Worm (Caenorhabditis elegans) whole organism, young adult: ENCODE data around the gene F42A9.11.

Experiments used
- B0019.2 ChIP-seq: fragments of 200-800 bp; sonication (Bioruptor generic); conservative IDR thresholded peaks from 2 replicates; pipeline ENCODE4 v1.3.6; 2022; ENCODE audit warnings: missing genetic modification reagents, missing genetic modification characterization, missing compliant biosample characterization
- F23B12.7 ChIP-seq: sonication (generic microtip); optimal IDR thresholded peaks from 2 replicates; lab custom pipeline; 2017; ENCODE audit warnings: missing genetic modification characterization, mild to moderate bottlenecking, missing compliant biosample characterization, antibody characterized with exemption, moderate library complexity; ENCODE audit not compliant: insufficient read depth
- F33H1.4 ChIP-seq: fragments of 200-800 bp; sonication (Bioruptor generic); IDR thresholded peaks from 2 replicates; pipeline ENCODE4 v1.3.6; 2022; ENCODE audit warnings: missing genetic modification reagents, missing genetic modification characterization, missing compliant biosample characterization
- K11D2.4 ChIP-seq: fragments of 200-800 bp; sonication (Bioruptor generic); IDR thresholded peaks from 2 replicates; pipeline ENCODE4 v1.3.6; 2022; ENCODE audit warnings: missing genetic modification reagents, missing genetic modification characterization, missing compliant biosample characterization
- K12H6.12 ChIP-seq: fragments of 200-800 bp; sonication (Bioruptor generic); optimal IDR thresholded peaks from 2 replicates; lab custom pipeline; 2018; ENCODE audit warnings: mild to moderate bottlenecking, missing genetic modification characterization, missing compliant biosample characterization
- Y53G8AR.9 ChIP-seq: fragments of 200-800 bp; sonication (Bioruptor generic); conservative IDR thresholded peaks from 2 replicates; pipeline ENCODE4 v1.3.6; 2022; ENCODE audit warnings: missing genetic modification reagents, missing genetic modification characterization, missing compliant biosample characterization
- Y67H2A.10 ChIP-seq: fragments of 200-800 bp; sonication (Bioruptor generic); conservative IDR thresholded peaks from 2 replicates; pipeline ENCODE4 v1.3.6; 2022; ENCODE audit warnings: missing genetic modification reagents, missing genetic modification characterization, missing compliant biosample characterization
- attf-5 ChIP-seq: fragments of 200-800 bp; sonication (Bioruptor generic); optimal IDR thresholded peaks from 2 replicates; lab custom pipeline; 2018; ENCODE audit warnings: mild to moderate bottlenecking, missing genetic modification characterization, missing compliant biosample characterization
- attf-6 ChIP-seq: fragments of 200-800 bp; sonication (Bioruptor generic); IDR thresholded peaks from 2 replicates; pipeline ENCODE4 v1.3.6; 2022; ENCODE audit warnings: missing genetic modification reagents, missing genetic modification characterization, missing compliant biosample characterization
- cebp-1 ChIP-seq, 2 experiments: fragments of 200-800 bp in 1 of 2; sonication (Bioruptor generic) in 1 of 2; sonication (generic microtip) in 1 of 2; IDR thresholded peaks in 1 of 2; optimal IDR thresholded peaks in 1 of 2; 2 replicates each; pipeline versions ENCODE4 v1.3.6 to Lab custom; 2017 to 2022; ENCODE audit warnings: missing compliant biosample characterization in 2 of 2, missing genetic modification characterization in 2 of 2, mild to moderate bottlenecking in 1 of 2, missing genetic modification reagents in 1 of 2, moderate library complexity in 1 of 2
- ceh-27 ChIP-seq: fragments of 200-800 bp; sonication (Bioruptor generic); optimal IDR thresholded peaks from 2 replicates; lab custom pipeline; 2018; ENCODE audit warnings: mild to moderate bottlenecking, missing genetic modification characterization, moderate library complexity, missing compliant biosample characterization
- chd-7 ChIP-seq: sonication (generic microtip); optimal IDR thresholded peaks from 2 replicates; lab custom pipeline; 2016; ENCODE audit warnings: mild to moderate bottlenecking, missing genetic modification characterization, moderate library complexity, missing compliant biosample characterization
- egl-44 ChIP-seq: fragments of 200-800 bp; sonication (Bioruptor generic); IDR thresholded peaks from 2 replicates; pipeline ENCODE4 v1.3.6; 2022; ENCODE audit warnings: missing genetic modification reagents, missing genetic modification characterization, missing compliant biosample characterization
- ekl-4 ChIP-seq: fragments of 200-800 bp; sonication (Bioruptor generic); IDR thresholded peaks from 2 replicates; pipeline ENCODE4 v1.3.6; 2022; ENCODE audit warnings: missing genetic modification reagents, missing genetic modification characterization, missing compliant biosample characterization
- fkh-3 ChIP-seq: sonication (generic microtip); optimal IDR thresholded peaks from 2 replicates; lab custom pipeline; 2016; ENCODE audit warnings: mild to moderate bottlenecking, missing genetic modification characterization, missing compliant biosample characterization
- gei-17 ChIP-seq: fragments of 200-800 bp; sonication (Bioruptor generic); optimal IDR thresholded peaks from 2 replicates; lab custom pipeline; 2018; ENCODE audit warnings: mild to moderate bottlenecking, missing genetic modification characterization, missing compliant biosample characterization
- hlh-12 ChIP-seq: sonication (generic microtip); optimal IDR thresholded peaks from 2 replicates; lab custom pipeline; 2016; ENCODE audit warnings: missing genetic modification characterization, missing compliant biosample characterization
- hmg-1.2 ChIP-seq: fragments of 200-800 bp; sonication (Bioruptor generic); IDR thresholded peaks from 2 replicates; pipeline ENCODE4 v1.3.6; 2022; ENCODE audit warnings: missing genetic modification reagents, missing genetic modification characterization, missing compliant biosample characterization
- let-526 ChIP-seq: fragments of 200-800 bp; sonication (Bioruptor generic); IDR thresholded peaks from 2 replicates; pipeline ENCODE4 v1.3.6; 2022; ENCODE audit warnings: missing genetic modification reagents, missing genetic modification characterization, missing compliant biosample characterization
- let-607 ChIP-seq, 2 experiments: fragments of 200-800 bp in 1 of 2; sonication (Bioruptor generic) in 1 of 2; sonication (generic microtip) in 1 of 2; optimal IDR thresholded peaks; 2 replicates each; lab custom pipeline; 2016 to 2018; ENCODE audit warnings: mild to moderate bottlenecking in 2 of 2, missing compliant biosample characterization in 2 of 2, missing genetic modification characterization in 2 of 2, moderate library complexity in 2 of 2, missing genotype in 1 of 2
- lin-35 ChIP-seq, 3 experiments: fragments of 150-350 bp in 2 of 3; sonication (generic microtip) in 1 of 3; optimal IDR thresholded peaks; 2 replicates each; lab custom pipeline; 2014 to 2018; ENCODE audit warnings: missing biosample characterization in 3 of 3, missing genetic modification characterization in 3 of 3, missing genetic modification reagents in 3 of 3
- madf-3 ChIP-seq: fragments of 200-800 bp; sonication (Bioruptor generic); IDR thresholded peaks from 2 replicates; pipeline ENCODE4 v1.3.6; 2022; ENCODE audit warnings: missing genetic modification reagents, missing genetic modification characterization, missing compliant biosample characterization
- madf-8 ChIP-seq: fragments of 200-800 bp; sonication (Bioruptor generic); conservative IDR thresholded peaks from 2 replicates; pipeline ENCODE4 v1.3.6; 2022; ENCODE audit warnings: missing genetic modification reagents, missing genetic modification characterization, missing compliant biosample characterization
- mcd-1 ChIP-seq: fragments of 200-800 bp; sonication (Bioruptor generic); IDR thresholded peaks from 2 replicates; pipeline ENCODE4 v1.3.6; 2022; ENCODE audit warnings: missing genetic modification reagents, missing genetic modification characterization, missing compliant biosample characterization
- nfya-2 ChIP-seq: fragments of 200-800 bp; sonication (Bioruptor generic); IDR thresholded peaks from 2 replicates; pipeline ENCODE4 v1.3.6; 2022; ENCODE audit warnings: missing genetic modification reagents, missing genetic modification characterization, missing compliant biosample characterization
- nfyb-1 ChIP-seq: fragments of 200-800 bp; sonication (Bioruptor generic); IDR thresholded peaks from 2 replicates; pipeline ENCODE4 v1.3.6; 2022; ENCODE audit warnings: missing genetic modification reagents, missing genetic modification characterization, missing compliant biosample characterization
- nhr-80 ChIP-seq: sonication (generic microtip); optimal IDR thresholded peaks from 2 replicates; lab custom pipeline; 2016; ENCODE audit warnings: missing genetic modification characterization, missing compliant biosample characterization
- pbrm-1 ChIP-seq: fragments of 200-800 bp; sonication (Bioruptor generic); IDR thresholded peaks from 2 replicates; pipeline ENCODE4 v1.3.6; 2022; ENCODE audit warnings: missing genetic modification reagents, missing genetic modification characterization, missing compliant biosample characterization
- repo-1 ChIP-seq: sonication (generic microtip); optimal IDR thresholded peaks from 2 replicates; lab custom pipeline; 2017; ENCODE audit warnings: mild to moderate bottlenecking, missing genetic modification characterization, missing compliant biosample characterization
- sea-2 ChIP-seq: fragments of 200-800 bp; sonication (Bioruptor generic); IDR thresholded peaks from 2 replicates; pipeline ENCODE4 v1.3.6; 2022; ENCODE audit warnings: missing genetic modification characterization, missing compliant biosample characterization
- snpc-4 ChIP-seq, 5 experiments: fragments of 150-350 bp in 1 of 5; sonication (generic microtip) in 4 of 5; optimal IDR thresholded peaks; 2 replicates each; lab custom pipeline; 2014 to 2018; ENCODE audit warnings: missing genetic modification characterization in 5 of 5, missing biosample characterization in 3 of 5, antibody characterized with exemption in 2 of 5, mild to moderate bottlenecking in 2 of 5, missing compliant biosample characterization in 2 of 5, missing genotype in 2 of 5, moderate library complexity in 2 of 5, missing genetic modification reagents in 1 of 5
- somi-1 ChIP-seq: fragments of 200-800 bp; sonication (Bioruptor generic); optimal IDR thresholded peaks from 2 replicates; lab custom pipeline; 2018; ENCODE audit warnings: mild to moderate bottlenecking, missing genetic modification characterization, missing compliant biosample characterization
- tbp1 ChIP-seq: fragments of 200-800 bp; sonication (Bioruptor generic); optimal IDR thresholded peaks from 2 replicates; lab custom pipeline; 2018; ENCODE audit warnings: mild to moderate bottlenecking, missing genetic modification characterization, missing compliant biosample characterization
- zfh-2 ChIP-seq: fragments of 200-800 bp; sonication (Bioruptor generic); conservative IDR thresholded peaks from 2 replicates; pipeline ENCODE4 v1.3.6; 2022; ENCODE audit warnings: missing genetic modification reagents, missing genetic modification characterization, missing compliant biosample characterization
- zim-3 ChIP-seq: sonication (generic microtip); optimal IDR thresholded peaks from 2 replicates; lab custom pipeline; 2017; ENCODE audit warnings: mild to moderate bottlenecking, missing genetic modification characterization, moderate library complexity, missing compliant biosample characterization
- ztf-22 ChIP-seq: fragments of 200-800 bp; sonication (Bioruptor generic); optimal IDR thresholded peaks from 2 replicates; lab custom pipeline; 2018; ENCODE audit warnings: mild to moderate bottlenecking, missing genetic modification characterization, moderate library complexity, missing compliant biosample characterization
- ztf-28 ChIP-seq: fragments of 200-800 bp; sonication (Bioruptor generic); IDR thresholded peaks from 2 replicates; pipeline ENCODE4 v1.3.6; 2022; ENCODE audit warnings: missing genetic modification reagents, missing genetic modification characterization, missing compliant biosample characterization

The F42A9.11 gene

DNA sequence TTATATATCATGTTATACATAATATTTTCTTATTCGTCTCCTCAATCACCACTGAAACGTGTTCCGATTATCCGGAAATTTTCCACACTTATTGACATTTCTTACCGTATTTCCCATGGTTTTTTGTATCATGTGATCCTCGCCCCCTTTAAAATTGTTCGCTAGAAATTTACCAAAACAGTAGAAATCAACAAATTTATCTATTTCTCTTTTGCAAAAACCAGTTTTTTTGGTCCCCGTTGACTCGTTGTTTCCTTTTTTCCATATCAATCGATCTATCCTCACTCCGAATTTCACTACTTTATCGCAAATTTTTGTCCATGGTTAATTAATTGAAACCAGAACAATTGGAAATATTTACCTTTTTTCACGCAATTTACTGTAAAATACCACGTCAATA is 1.7 kb upstream of the F42A9.11 start:
- TF ChIP-seq pbrm-1 (GFP tag; lab: Robert Waterston, UW) (no peak), gei-17 (GFP tag; lab: Kevin White, UChicago) (no peak), lin-35 (GFP tag; optimal IDR thresholded peaks at IDR 0.05; lab: Kevin White, UChicago) (no peak), Y53G8AR.9 (GFP tag; lab: Robert Waterston, UW) (no peak), snpc-4 (GFP tag; optimal IDR thresholded peaks at IDR 0.05; lab: Kevin White, UChicago) (no peak), snpc-4 (tag; optimal IDR thresholded peaks at IDR 0.05; lab: Kevin White, UChicago) (no peak), tbp1 (no peak), sea-2 (GFP tag; lab: Robert Waterston, UW) (no peak), ceh-27 (GFP tag; lab: Kevin White, UChicago) (no peak), F33H1.4 (GFP tag; lab: Robert Waterston, UW) (no peak), K12H6.12 (no peak), zim-3 (tag; lab: Kevin White, UChicago) (no peak), hlh-12 (no peak), repo-1 (tag; lab: Kevin White, UChicago) (no peak), F23B12.7 (tag; lab: Kevin White, UChicago) (no peak)
- TF ChIP-seq, all 124 proteins: peak for 0

DNA sequence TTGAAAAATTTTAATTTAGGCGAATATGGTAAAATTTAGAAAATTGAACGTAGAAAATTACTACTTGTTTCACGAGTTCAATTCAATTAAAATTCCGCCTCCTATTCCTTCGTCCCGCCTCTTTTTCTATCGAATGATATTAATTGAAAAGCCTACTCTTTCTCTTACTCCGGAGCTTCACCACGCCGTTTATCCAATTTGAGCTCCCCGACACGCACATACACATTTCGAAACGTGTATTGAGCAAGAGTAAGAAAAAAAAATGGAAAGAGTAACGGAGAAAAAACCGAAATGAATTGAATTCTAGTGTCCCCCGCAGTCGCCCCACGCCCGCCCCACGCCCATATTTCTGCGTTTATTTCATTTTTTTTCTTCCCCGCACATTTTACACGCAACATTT is 1.1 kb upstream of the F42A9.11 start:
- TF ChIP-seq let-526 (GFP tag; lab: Robert Waterston, UW) (0 out of 2 replicates have a peak, but pooled peaks have one; percentile 7), let-607 (tag; optimal IDR thresholded peaks at IDR 0.05; lab: Kevin White, UChicago) (no peak), madf-3 (GFP tag; lab: Robert Waterston, UW) (no peak), egl-44 (GFP tag; lab: Robert Waterston, UW) (no peak), Y67H2A.10 (no peak), nfyb-1 (GFP tag; lab: Robert Waterston, UW) (no peak), ztf-28 (GFP tag; lab: Robert Waterston, UW) (no peak), pbrm-1 (GFP tag; lab: Robert Waterston, UW) (0 out of 2 replicates have a peak, but pooled peaks have one; percentile 52), ztf-22 (GFP tag; lab: Kevin White, UChicago) (no peak), ekl-4 (GFP tag; lab: Robert Waterston, UW) (0 out of 2 replicates have a peak, but pooled peaks have one; percentile 25), K11D2.4 (GFP tag; lab: Robert Waterston, UW) (no peak), madf-8 (GFP tag; lab: Robert Waterston, UW) (no peak), cebp-1 (GFP tag; IDR thresholded peaks at IDR 0.05; lab: Robert Waterston, UW) (no peak), cebp-1 (tag; optimal IDR thresholded peaks at IDR 0.05; lab: Kevin White, UChicago) (peak; percentile 18)

DNA sequence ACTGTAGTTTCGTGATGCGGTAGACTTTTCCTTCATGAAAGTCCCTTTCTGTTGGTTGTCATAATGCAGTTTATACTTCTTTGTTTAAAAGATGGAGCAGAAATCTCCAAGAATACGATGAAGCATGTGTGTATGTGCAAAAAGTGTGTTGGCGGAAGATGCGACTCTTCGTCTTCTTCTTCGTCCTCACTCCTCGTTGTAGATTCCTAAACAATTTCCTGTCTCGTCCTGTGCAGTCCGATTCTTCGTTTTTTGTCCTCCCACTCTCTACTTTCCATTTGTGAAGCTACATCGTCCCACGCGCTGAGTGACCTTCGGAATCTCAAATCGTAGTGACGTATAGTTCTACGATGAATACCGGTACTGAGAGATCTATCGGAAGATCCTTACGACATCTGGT is 825 bp downstream of the F42A9.11 start:
- TF ChIP-seq fkh-3 (tag; lab: Kevin White, UChicago) (no peak), nhr-80 (tag; lab: Kevin White, UChicago) (no peak), Y53G8AR.9 (GFP tag; lab: Robert Waterston, UW) (0 out of 2 replicates have a peak, but pooled peaks have one; percentile 25)

DNA sequence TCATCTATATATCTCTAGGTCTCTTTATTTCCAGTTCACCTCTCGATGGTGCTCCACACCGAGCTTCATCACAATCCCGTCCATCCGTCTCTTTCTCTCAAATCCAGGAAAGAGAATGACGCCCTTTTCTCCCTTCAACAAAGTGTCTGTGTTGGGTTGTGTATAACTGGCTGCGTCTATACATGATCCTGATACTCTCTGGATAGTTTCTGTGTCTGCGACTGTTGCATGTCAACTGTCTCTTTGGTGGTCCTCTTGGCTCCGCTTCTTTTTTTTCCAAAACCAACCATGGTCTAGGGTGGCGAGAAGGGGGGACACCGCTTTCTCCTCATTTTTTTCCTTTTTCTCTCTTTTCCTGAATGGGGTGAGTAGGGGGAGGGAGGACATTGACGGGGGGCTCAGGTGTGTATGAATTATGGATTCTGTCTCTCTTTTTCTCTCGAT is 2.2 kb downstream of the F42A9.11 start:
- 0 out of 2 replicates have a peak, but pooled peaks have one; percentile 21 for TF ChIP-seq mcd-1
- peak; percentile 58; the same call in 1 of the 2 replicates for TF ChIP-seq hmg-1.2 (GFP tag; lab: Robert Waterston, UW)
- TF ChIP-seq zfh-2 (GFP tag; lab: Robert Waterston, UW): peak; percentile 81
- TF ChIP-seq B0019.2 (GFP tag; lab: Robert Waterston, UW): no peak
- no peak for TF ChIP-seq attf-6 (GFP tag; lab: Robert Waterston, UW)
- peak; percentile 23 for TF ChIP-seq attf-5
- peak; percentile 53 for TF ChIP-seq chd-7 (tag; lab: Kevin White, UChicago)
- TF ChIP-seq cebp-1 (GFP tag; IDR thresholded peaks at IDR 0.05; lab: Robert Waterston, UW): no peak
- TF ChIP-seq cebp-1 (tag; optimal IDR thresholded peaks at IDR 0.05; lab: Kevin White, UChicago): peak; percentile 25
- peak; percentile 77 for TF ChIP-seq K12H6.12
- TF ChIP-seq lin-35 (GFP tag; optimal IDR thresholded peaks at IDR 0.05; lab: Kevin White, UChicago): peak in 1 of 3 experiments; percentile 73
- TF ChIP-seq nfya-2 (GFP tag; lab: Robert Waterston, UW): no peak
- peak; percentile 4 for TF ChIP-seq somi-1 (GFP tag; lab: Kevin White, UChicago)
